Worm (Caenorhabditis elegans) whole organism, early embryonic: Measurements from ENCODE around the gene R03H10.7.

Experiments
- B0310.2 ChIP-seq: sonication (generic microtip); optimal IDR thresholded peaks from 2 replicates; lab custom pipeline; 2016; ENCODE audit warnings: mild to moderate bottlenecking, missing genetic modification characterization, missing compliant biosample characterization
- F13C5.2 ChIP-seq: sonication (generic microtip); optimal IDR thresholded peaks from 2 replicates; lab custom pipeline; 2017; ENCODE audit warnings: mild to moderate bottlenecking, missing genetic modification characterization, inconsistent platforms, missing compliant biosample characterization
- aly-1 ChIP-seq: sonication (generic microtip); optimal IDR thresholded peaks from 2 replicates; lab custom pipeline; 2016; ENCODE audit warnings: missing genetic modification characterization, missing compliant biosample characterization
- ama-1 ChIP-seq: fragments of 150-350 bp; optimal IDR thresholded peaks from 2 replicates; lab custom pipeline; 2014
- ceh-36 ChIP-seq: sonication (generic microtip); optimal IDR thresholded peaks from 2 replicates; lab custom pipeline; 2016; ENCODE audit warnings: missing genetic modification characterization, inconsistent platforms, missing compliant biosample characterization
- ets-7 ChIP-seq: sonication (generic microtip); optimal IDR thresholded peaks from 2 replicates; lab custom pipeline; 2016; ENCODE audit warnings: missing genotype, missing genetic modification characterization, missing compliant biosample characterization
- flt-1 ChIP-seq: fragments of 200-800 bp; sonication (Bioruptor generic); IDR thresholded peaks from 2 replicates; pipeline ENCODE4 v1.3.6; 2022; ENCODE audit warnings: missing genetic modification characterization, missing compliant biosample characterization
- hmbx-1 ChIP-seq: sonication (generic microtip); optimal IDR thresholded peaks from 2 replicates; lab custom pipeline; 2016; ENCODE audit warnings: mild to moderate bottlenecking, missing genetic modification characterization, missing compliant biosample characterization
- hmg-4 ChIP-seq: fragments of 200-800 bp; sonication (Bioruptor generic); optimal IDR thresholded peaks from 2 replicates; lab custom pipeline; 2018; ENCODE audit warnings: mild to moderate bottlenecking, missing genetic modification characterization, missing compliant biosample characterization
- hnd-1 ChIP-seq: sonication (generic microtip); optimal IDR thresholded peaks from 2 replicates; lab custom pipeline; 2016; ENCODE audit warnings: missing genetic modification characterization, missing compliant biosample characterization
- pes-1 ChIP-seq: fragments of 200-800 bp; sonication (Bioruptor generic); IDR thresholded peaks from 2 replicates; pipeline ENCODE4 v1.3.6; 2022; ENCODE audit warnings: missing genetic modification reagents, missing genetic modification characterization, missing compliant biosample characterization
- scrt-1 ChIP-seq: fragments of 200-800 bp; sonication (Bioruptor generic); IDR thresholded peaks from 2 replicates; pipeline ENCODE4 v1.3.6; 2022; ENCODE audit warnings: missing genetic modification characterization, missing compliant biosample characterization
- sea-1 ChIP-seq: fragments of 200-800 bp; sonication (Bioruptor generic); conservative IDR thresholded peaks from 2 replicates; pipeline ENCODE4 v1.3.6; 2022; ENCODE audit warnings: missing genetic modification characterization, missing compliant biosample characterization
- tbx-11 ChIP-seq: fragments of 200-800 bp; sonication (Bioruptor generic); IDR thresholded peaks from 2 replicates; pipeline ENCODE4 v1.3.6; 2022; ENCODE audit warnings: missing genetic modification characterization, missing compliant biosample characterization
- tbx-37 ChIP-seq: fragments of 200-800 bp; sonication (Bioruptor generic); conservative IDR thresholded peaks from 2 replicates; pipeline ENCODE4 v1.3.6; 2022; ENCODE audit warnings: missing genetic modification reagents, missing genetic modification characterization, missing compliant biosample characterization
- tra-4 ChIP-seq: sonication (generic microtip); optimal IDR thresholded peaks from 2 replicates; lab custom pipeline; 2017; ENCODE audit warnings: missing genetic modification characterization, missing compliant biosample characterization

R03H10.7 gene

DNA sequence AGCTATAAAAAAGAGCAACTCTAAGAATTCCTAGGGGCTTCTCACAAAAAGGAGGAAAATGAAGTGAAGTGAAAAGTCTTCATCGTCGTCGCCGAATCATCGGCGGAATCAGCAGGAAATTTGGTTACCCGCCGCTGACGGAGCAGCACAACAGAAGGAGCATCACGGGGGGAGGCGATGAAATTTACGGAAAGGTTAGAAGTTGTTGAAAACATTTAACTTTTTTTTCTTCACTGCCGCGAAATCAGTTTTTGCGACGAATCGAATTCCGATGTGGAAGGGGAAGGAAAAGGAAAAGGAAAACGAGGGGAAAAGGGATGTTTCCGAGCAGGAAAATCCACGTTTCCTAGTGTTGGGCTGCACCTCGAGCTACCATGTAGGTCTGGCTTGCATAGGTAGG is 45.4 kb downstream of the R03H10.7 start:
- TF ChIP-seq aly-1 (tag; lab: Kevin White, UChicago) (no peak), B0310.2 (no peak), pes-1 (GFP tag; lab: Robert Waterston, UW) (no peak), ama-1 (lab: Kevin White, UChicago) (no peak), hmbx-1 (tag; lab: Kevin White, UChicago) (no peak), hmg-4 (GFP tag; lab: Kevin White, UChicago) (no peak)

DNA sequence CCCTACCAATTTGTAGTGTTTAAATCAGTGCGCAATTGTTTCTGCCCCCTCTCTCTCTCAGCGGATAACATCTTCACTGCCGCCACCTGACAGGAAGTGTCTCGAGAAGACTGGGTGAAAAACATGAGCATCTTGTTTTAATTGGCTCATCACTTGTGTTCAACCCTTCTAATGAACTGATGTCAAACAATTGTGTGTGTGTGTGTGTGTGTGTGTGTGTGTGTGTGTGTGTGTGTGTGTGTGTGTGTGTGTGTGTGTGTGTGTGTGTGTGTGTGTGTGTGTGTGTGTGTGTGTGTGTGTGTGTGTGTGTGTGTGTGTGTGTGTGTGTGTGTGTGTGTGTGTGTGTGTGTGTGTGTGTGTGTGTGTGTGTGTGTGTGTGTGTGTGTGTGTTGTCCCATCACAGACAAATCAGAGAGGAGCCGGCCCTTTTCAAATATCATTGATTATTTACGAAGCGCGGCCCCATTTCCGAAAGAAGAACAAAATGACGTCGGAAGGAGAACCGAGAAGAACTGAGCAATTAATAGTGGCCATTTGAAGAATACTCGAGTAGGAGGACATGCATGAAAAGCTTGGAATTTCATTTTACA is 48.6 kb downstream of the R03H10.7 start:
- TF ChIP-seq hmbx-1 (tag; lab: Kevin White, UChicago) = peak; percentile 50
- peak; percentile 7 for TF ChIP-seq ceh-36 (tag; lab: Kevin White, UChicago)

DNA sequence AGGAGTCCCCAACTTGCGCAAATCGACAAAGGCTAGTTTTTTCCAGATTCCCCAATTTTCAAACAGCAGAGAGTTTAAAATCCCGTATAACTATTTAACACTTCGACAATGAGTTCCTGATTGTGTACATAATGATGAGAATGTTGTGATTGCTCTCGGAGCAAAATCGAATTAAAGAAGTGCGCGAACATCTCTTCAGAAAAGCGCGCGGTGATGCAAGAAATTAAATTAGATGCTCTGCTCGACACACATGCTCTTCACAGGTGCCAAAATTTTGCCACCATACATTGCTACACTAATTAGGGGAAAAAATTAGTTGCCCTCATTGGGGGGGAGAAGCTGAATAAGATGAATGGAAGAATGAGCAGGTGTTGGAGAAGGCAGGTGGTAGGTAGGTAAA is 49.3 kb downstream of the R03H10.7 start:
- TF ChIP-seq aly-1 (tag; lab: Kevin White, UChicago) (no peak), ceh-36 (tag; lab: Kevin White, UChicago) (no peak), hmbx-1 (tag; lab: Kevin White, UChicago) (no peak), tbx-37 (no peak), F13C5.2 (tag; lab: Kevin White, UChicago) (no peak), tbx-11 (GFP tag; lab: Robert Waterston, UW) (no peak), hnd-1 (tag; lab: Kevin White, UChicago) (no peak), tra-4 (no peak), scrt-1 (GFP tag; lab: Robert Waterston, UW) (no peak), flt-1 (GFP tag; lab: Robert Waterston, UW) (no peak), sea-1 (GFP tag; lab: Robert Waterston, UW) (no peak), ets-7 (tag; lab: Kevin White, UChicago) (no peak), ama-1 (lab: Kevin White, UChicago) (no peak), B0310.2 (no peak)
